Worm (Caenorhabditis elegans) whole organism, late embryonic: Measurements from ENCODE around the gene ajm-1.

Experiments
- T23F11.4 ChIP-seq: fragments of 200-800 bp; sonication (Bioruptor generic); optimal IDR thresholded peaks from 2 replicates; lab custom pipeline; 2018; ENCODE audit warnings: mild to moderate bottlenecking, missing genetic modification characterization, missing compliant biosample characterization
- ceh-34 ChIP-seq: sonication (generic microtip); optimal IDR thresholded peaks from 2 replicates; lab custom pipeline; 2016; ENCODE audit warnings: mild to moderate bottlenecking, missing genetic modification characterization, missing compliant biosample characterization
- hlh-30 ChIP-seq: sonication (generic microtip); optimal IDR thresholded peaks from 2 replicates; lab custom pipeline; 2017; ENCODE audit warnings: antibody characterized with exemption, missing genetic modification characterization, missing compliant biosample characterization; ENCODE audit not compliant: insufficient read depth

DNA sequence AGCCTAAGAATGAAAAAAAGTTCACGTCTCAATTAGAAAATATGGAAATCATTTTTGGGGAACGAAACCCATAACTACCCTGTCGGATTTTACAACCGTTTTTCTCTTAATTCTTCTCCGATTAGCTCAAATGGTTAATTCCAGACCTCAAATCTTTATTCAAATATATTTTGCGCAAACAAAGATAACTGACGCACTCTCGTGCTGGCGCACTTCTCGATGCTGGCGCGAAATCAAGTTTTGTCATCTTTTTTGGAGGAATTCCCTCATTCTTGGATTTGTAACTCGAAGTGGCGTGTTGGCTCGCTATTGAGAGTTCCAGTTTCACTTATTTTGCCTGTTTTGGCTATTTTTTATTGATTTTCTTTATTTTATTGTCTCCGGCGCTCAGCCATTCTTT, 34.8 kb downstream of the ajm-1 start:
- TF ChIP-seq hlh-30 (tag; lab: Kevin White, UChicago): no peak
- no peak for TF ChIP-seq ceh-34 (tag; lab: Kevin White, UChicago)
- no peak for TF ChIP-seq T23F11.4 (GFP tag; lab: Kevin White, UChicago)
